Worm (Caenorhabditis elegans): ENCODE measurements around the gene ZK792.12.

Gene ZK792.12

DNA sequence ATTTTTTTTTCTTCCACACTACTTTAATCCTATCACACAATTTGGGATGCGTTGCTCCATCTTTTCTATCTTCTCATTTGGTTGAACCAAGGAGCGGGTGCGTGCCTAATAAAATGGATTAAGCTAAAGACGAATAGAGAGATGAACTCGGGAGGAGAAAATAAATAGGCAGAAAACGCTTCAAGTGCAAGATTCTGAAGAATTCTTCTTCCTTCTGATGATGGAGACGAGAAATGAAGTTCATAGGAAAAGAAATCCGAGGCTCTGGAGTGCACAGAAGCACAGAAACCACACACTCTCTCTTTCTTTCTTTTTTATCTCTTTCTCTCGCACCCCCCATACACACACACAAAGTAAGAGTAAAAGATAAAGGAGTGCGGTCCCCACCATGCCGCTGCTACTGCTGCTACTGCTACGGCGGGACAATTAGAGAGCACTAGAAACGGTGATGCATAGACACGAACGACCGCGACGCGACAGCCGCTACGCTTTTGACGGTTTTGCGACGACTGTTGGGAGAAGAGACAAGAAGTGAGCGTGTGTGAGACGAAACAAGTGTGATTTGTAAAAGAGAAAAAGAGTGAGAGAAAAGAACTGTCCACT lies 1.4 kb upstream of the ZK792.12 start:
- peak; percentile 52 for TF ChIP-seq cog-1 (tag; optimal IDR thresholded peaks at IDR 0.05)
- TF ChIP-seq flt-1 (GFP tag; IDR thresholded peaks at IDR 0.05): 0 out of 2 replicates have a peak, but pooled peaks have one; percentile 66
- 0 out of 2 replicates have a peak, but pooled peaks have one; percentile 14 for TF ChIP-seq ztf-23 (GFP tag; IDR thresholded peaks at IDR 0.05)
- TF ChIP-seq T22C8.4 (GFP tag; IDR thresholded peaks at IDR 0.05): no peak
- TF ChIP-seq ztf-29 (GFP tag; IDR thresholded peaks at IDR 0.05): peak; percentile 10; the same call in 1 of the 2 replicates

DNA sequence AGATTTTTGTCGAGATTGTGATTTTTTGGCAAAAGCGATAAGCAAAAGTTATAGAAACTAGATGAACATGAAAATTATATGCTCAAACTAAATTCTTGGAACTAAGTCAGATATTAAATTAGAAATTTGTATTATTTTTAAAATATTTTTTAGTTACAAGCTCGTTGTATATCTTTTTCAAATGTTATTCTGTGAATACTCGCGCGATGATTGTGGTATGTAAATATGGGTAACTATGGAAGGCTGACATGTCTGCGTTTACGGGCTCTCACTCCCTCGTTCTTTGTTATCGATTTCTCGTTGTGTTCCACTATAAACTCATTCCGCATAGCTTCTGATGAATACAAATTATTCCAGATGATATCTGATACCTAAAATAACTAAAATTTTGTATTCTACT lies 550 bp downstream of the ZK792.12 start, which contains the start of gene ZK792.7:
Gene ZK792.7 (plus strand): TSS at position 301 of the 400 bp plus-strand sequence.
- TF ChIP-seq tab-1 (GFP tag; IDR thresholded peaks at IDR 0.05): no peak
- no peak for TF ChIP-seq klf-2 (GFP tag; conservative IDR thresholded peaks at IDR 0.05)

DNA sequence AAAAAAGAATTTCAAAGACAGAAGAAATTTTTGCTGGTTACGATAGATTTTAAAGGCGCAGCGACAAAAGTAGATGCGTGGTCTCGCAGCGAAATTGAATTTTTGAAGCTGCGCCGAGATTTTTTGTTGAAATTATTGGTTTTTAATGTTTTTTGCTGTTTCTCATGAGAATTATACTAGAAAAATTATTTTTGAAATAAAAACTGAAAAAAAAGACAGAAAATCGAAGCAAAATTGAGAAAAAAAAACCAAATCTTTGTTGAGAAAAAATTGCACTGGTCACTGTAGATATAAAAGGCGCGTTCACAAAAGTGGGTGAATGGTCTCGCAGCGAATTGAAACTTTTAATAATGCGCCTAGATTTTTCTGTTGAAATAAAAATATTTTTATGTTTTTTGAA lies 2.0 kb downstream of the ZK792.12 start:
- no peak for TF ChIP-seq ztf-29 (GFP tag; IDR thresholded peaks at IDR 0.05)
- TF ChIP-seq ref-1 (GFP tag; conservative IDR thresholded peaks at IDR 0.05): no peak
- TF ChIP-seq ztf-23 (GFP tag; IDR thresholded peaks at IDR 0.05): no peak
- TF ChIP-seq tab-1 (GFP tag; IDR thresholded peaks at IDR 0.05): no peak
- TF ChIP-seq med-1 (GFP tag; optimal IDR thresholded peaks at IDR 0.05; ENCODE audit: insufficient read depth): no peak
- no peak for TF ChIP-seq flt-1 (GFP tag; IDR thresholded peaks at IDR 0.05)
- no peak for TF ChIP-seq cog-1 (tag; optimal IDR thresholded peaks at IDR 0.05)
- TF ChIP-seq klf-2 (GFP tag; conservative IDR thresholded peaks at IDR 0.05): no peak
- no peak for TF ChIP-seq T22C8.4 (GFP tag; IDR thresholded peaks at IDR 0.05)

DNA sequence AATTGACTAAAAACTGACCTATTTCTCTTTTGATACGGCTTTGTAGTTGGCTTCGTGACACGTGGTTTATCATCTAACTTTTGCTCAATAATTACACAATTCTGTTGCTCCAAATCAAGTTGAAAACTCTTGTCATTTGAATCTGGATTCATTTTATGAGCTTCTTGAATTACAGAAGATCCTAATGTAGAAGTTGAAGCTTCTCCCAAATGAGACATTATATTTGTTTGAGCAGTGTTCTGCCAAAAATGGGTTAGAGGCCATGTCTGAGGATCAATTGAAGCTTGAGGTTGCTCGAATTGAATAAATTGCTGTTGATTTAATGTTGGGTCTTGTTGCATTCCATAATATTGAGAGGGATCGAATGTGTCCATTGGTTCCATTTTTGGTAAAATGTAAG lies 3.9 kb downstream of the ZK792.12 start:
- TF ChIP-seq cog-1 (tag; optimal IDR thresholded peaks at IDR 0.05) (no peak), ztf-23 (GFP tag; IDR thresholded peaks at IDR 0.05) (no peak), ztf-29 (GFP tag; IDR thresholded peaks at IDR 0.05) (no peak), klf-2 (GFP tag; conservative IDR thresholded peaks at IDR 0.05) (no peak), med-1 (GFP tag; optimal IDR thresholded peaks at IDR 0.05; ENCODE audit: insufficient read depth) (no peak), ref-1 (GFP tag; conservative IDR thresholded peaks at IDR 0.05) (no peak), T22C8.4 (GFP tag; IDR thresholded peaks at IDR 0.05) (no peak), flt-1 (GFP tag; IDR thresholded peaks at IDR 0.05) (no peak), tab-1 (GFP tag; IDR thresholded peaks at IDR 0.05) (no peak)

DNA sequence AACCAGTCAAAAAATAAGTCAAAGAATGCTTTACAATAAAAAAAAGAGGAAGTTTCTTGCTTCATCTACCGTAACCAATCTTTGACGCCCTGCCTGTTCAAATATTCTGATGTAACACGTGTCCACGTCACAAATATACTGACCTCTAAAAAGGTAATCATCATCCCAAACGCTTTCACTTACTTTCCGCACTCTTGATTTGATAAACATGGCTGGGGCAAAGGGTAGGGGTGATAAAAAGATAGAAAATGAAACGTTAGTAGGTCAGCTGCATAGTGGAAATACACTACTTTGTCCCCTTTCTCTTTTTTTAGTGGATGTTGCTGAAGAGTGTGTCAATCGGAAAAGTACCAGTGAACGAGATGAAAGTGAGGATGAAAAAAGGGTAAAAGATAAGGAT lies 6.5 kb downstream of the ZK792.12 start:
- TF ChIP-seq ztf-29 (GFP tag; IDR thresholded peaks at IDR 0.05) (no peak), flt-1 (GFP tag; IDR thresholded peaks at IDR 0.05) (no peak), cog-1 (tag; optimal IDR thresholded peaks at IDR 0.05) (no peak), T22C8.4 (GFP tag; IDR thresholded peaks at IDR 0.05) (no peak), klf-2 (GFP tag; conservative IDR thresholded peaks at IDR 0.05) (no peak), med-1 (GFP tag; optimal IDR thresholded peaks at IDR 0.05; ENCODE audit: insufficient read depth) (no peak), ztf-23 (GFP tag; IDR thresholded peaks at IDR 0.05) (no peak), tab-1 (GFP tag; IDR thresholded peaks at IDR 0.05) (no peak), ref-1 (GFP tag; conservative IDR thresholded peaks at IDR 0.05) (no peak)

DNA sequence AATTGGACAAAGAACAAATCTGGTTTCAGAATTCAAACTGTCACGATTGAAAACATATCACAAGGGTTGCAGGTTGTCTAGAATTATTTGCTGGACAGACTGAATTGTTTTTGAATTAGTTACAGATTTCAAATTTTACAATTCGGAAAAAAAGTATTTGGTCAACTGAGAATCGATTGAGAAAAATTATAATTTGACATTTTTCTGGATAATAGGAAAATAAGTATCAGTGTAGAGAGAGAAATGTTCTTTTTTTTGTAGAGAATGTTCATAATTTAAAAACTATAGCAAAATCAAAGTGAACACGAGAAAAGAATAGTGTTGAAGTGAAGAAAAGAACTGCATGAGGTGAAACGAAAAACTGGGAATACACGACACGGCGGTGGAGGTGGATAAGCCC lies 7.2 kb downstream of the ZK792.12 start, which contains the start of gene dpy-20:
Gene dpy-20 (minus strand): TSS at position 101 of the 400 bp plus-strand sequence.
- no peak for TF ChIP-seq flt-1 (GFP tag; IDR thresholded peaks at IDR 0.05)
- no peak for TF ChIP-seq ztf-23 (GFP tag; IDR thresholded peaks at IDR 0.05)
- no peak for TF ChIP-seq cog-1 (tag; optimal IDR thresholded peaks at IDR 0.05)
- no peak for TF ChIP-seq T22C8.4 (GFP tag; IDR thresholded peaks at IDR 0.05)
- TF ChIP-seq ref-1 (GFP tag; conservative IDR thresholded peaks at IDR 0.05): no peak
- TF ChIP-seq klf-2 (GFP tag; conservative IDR thresholded peaks at IDR 0.05): no peak
- TF ChIP-seq ztf-29 (GFP tag; IDR thresholded peaks at IDR 0.05): no peak
- TF ChIP-seq tab-1 (GFP tag; IDR thresholded peaks at IDR 0.05): no peak
- TF ChIP-seq med-1 (GFP tag; optimal IDR thresholded peaks at IDR 0.05; ENCODE audit: insufficient read depth): no peak

DNA sequence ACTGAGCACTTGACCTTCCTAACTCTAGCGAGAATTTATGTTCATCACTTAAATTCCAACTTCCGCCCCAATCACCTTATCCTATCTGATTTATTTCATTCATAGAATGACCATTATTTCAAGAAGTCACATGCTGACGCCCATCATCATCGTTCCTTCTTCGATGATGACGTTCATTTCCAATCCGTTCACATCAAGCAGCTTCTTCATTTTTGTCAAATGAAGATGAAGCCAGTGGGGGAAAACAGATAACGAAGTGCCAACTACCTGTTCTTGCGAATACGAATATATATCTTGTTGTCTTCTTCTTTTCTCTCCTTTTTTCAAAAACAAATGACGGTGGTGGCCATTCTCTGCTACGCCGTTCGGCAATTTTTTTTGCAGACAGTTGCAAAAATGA lies 8.3 kb downstream of the ZK792.12 start:
- TF ChIP-seq klf-2 (GFP tag; conservative IDR thresholded peaks at IDR 0.05): no peak
- no peak for TF ChIP-seq ztf-23 (GFP tag; IDR thresholded peaks at IDR 0.05)

DNA sequence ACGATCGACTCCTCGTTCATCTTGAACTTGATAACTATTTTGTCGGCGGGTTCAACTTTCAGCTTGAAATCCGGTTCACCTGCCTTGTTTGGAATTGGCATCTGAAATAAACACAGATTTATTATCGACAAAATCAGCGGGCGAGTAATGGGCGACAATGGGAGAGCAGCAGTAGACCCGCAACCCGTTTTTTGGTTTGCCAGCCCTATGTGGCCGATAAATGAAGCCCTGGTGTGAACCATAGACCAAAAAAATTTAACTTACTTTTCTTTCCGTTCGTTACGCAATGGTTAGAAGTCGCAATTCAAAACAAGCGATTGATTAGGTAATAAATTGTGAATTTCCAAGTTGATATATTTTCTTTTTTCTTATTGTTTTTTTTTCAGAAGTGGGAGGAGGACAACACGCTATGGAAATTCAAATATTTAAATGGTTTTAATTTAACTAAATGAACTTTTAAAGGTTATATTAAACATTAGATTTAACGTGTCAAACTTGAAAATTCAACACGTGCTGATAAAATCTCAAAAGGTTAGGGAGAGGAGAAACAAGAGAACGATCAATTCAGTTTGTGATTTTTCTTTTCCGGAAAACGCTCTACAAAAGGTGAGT lies 10.2 kb downstream of the ZK792.12 start, which contains the start of the genes T22B3.3 and alg-3:
Gene T22B3.3 (minus strand): TSS at position 101 of the 612 bp plus-strand sequence.
Gene alg-3 (plus strand): TSS at position 562 of the 612 bp plus-strand sequence.
- TF ChIP-seq T22C8.4 (GFP tag; IDR thresholded peaks at IDR 0.05) (no peak), ref-1 (GFP tag; conservative IDR thresholded peaks at IDR 0.05) (no peak), tab-1 (GFP tag; IDR thresholded peaks at IDR 0.05) (no peak), ztf-29 (GFP tag; IDR thresholded peaks at IDR 0.05) (no peak), med-1 (GFP tag; optimal IDR thresholded peaks at IDR 0.05; ENCODE audit: insufficient read depth) (no peak), ztf-23 (GFP tag; IDR thresholded peaks at IDR 0.05) (no peak), flt-1 (GFP tag; IDR thresholded peaks at IDR 0.05) (no peak), cog-1 (tag; optimal IDR thresholded peaks at IDR 0.05) (no peak), klf-2 (GFP tag; conservative IDR thresholded peaks at IDR 0.05) (no peak)

DNA sequence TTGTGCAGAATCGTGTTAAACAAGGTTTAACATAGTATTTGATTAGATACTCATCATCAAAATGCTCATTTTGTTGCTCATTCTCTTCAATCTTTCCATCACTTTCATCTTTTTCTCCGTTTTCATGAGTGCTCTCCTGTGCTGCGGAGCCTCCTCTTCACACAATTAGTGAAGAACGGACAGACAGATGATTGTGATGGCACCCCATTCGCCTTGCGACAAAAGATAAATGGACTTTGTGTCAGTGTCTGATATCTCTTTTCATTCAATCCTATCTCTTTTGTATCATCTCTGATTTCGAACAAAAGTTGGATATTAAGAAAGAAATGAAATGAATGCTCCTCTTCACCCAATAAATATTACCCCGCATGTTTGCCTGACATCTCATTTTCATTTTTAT lies 16.7 kb downstream of the ZK792.12 start:
- TF ChIP-seq flt-1 (GFP tag; IDR thresholded peaks at IDR 0.05) (no peak), ztf-29 (GFP tag; IDR thresholded peaks at IDR 0.05) (no peak), ztf-23 (GFP tag; IDR thresholded peaks at IDR 0.05) (no peak), tab-1 (GFP tag; IDR thresholded peaks at IDR 0.05) (no peak), klf-2 (GFP tag; conservative IDR thresholded peaks at IDR 0.05) (no peak), med-1 (GFP tag; optimal IDR thresholded peaks at IDR 0.05; ENCODE audit: insufficient read depth) (no peak), cog-1 (tag; optimal IDR thresholded peaks at IDR 0.05) (no peak), ref-1 (GFP tag; conservative IDR thresholded peaks at IDR 0.05) (no peak), T22C8.4 (GFP tag; IDR thresholded peaks at IDR 0.05) (no peak)

DNA sequence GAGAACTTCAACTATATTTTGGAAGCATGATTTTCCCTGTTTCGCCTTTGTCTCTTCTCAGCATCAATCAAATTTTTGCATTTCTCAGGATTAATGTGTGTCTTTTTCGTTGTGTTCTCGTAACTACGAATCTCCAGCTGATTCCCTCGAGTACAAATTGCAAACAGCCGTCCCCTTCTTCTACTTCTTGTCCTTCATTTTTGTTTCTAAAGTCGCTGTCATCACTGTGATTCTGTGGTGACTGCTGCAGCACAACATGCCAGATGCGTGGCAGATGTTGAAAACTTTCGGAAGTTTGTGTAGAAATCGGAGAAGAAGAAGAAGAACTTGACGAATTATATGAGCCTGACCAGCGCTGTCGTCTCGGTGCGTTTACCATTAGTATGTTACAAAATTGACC lies 19.7 kb downstream of the ZK792.12 start:
- no peak for TF ChIP-seq tab-1 (GFP tag; IDR thresholded peaks at IDR 0.05)
- TF ChIP-seq ref-1 (GFP tag; conservative IDR thresholded peaks at IDR 0.05): no peak
